Worm (Caenorhabditis elegans): ENCODE data around the gene pax-3.
A peak's percentile ranks its signal among the peaks of the same experiment; 100 is the strongest.

Gene pax-3

DNA sequence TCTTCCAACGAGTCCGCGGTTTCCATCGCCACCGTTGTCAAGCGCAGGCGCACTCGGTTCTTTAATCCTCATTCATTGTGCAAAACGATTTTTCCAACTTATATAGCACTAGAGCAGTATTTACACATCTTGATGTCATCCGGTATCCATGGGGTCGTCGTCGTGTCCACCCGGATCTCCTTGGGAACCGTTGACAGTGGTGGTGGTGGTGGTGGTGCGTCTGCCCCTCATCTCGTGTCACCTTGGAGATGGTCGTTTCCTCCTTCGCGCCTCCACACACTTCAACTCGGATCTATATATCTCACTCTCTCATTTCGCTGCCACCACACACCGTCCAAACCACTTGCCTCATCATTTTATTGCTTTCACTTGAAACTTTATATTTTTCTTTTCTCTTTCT is 16.4 kb downstream of the pax-3 start:
- no peak for TF ChIP-seq C08G9.2 (tag; optimal IDR thresholded peaks at IDR 0.05)
- no peak for TF ChIP-seq ttx-3 (tag; optimal IDR thresholded peaks at IDR 0.05)
- no peak for TF ChIP-seq lin-11 (tag; optimal IDR thresholded peaks at IDR 0.05)
- peak; percentile 38 for TF ChIP-seq T23F11.4 (GFP tag; optimal IDR thresholded peaks at IDR 0.05)

DNA sequence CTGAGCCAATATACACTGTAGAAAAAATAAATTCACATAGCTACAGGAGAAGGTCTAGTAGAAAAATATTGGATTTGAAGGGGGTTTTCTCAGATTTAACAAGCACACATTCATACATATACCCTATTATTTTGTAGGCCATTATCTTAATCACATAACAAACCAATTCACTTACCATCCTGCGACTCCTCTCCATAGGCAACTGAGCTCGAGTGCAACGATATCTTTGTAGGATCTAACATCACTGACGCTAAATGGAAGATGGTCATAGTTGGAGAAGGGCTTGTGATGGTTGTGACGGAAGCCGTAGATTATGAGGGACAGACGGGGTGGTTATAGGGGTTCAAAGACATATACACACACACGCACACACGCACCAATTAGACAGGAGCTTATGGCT is 17.8 kb downstream of the pax-3 start:
- TF ChIP-seq madf-2 (tag; optimal IDR thresholded peaks at IDR 0.05) (no peak), ceh-9 (tag; optimal IDR thresholded peaks at IDR 0.05) (no peak), ahr-1 (tag; optimal IDR thresholded peaks at IDR 0.05) (no peak), tbx-7 (tag; optimal IDR thresholded peaks at IDR 0.05) (no peak), syd-9 (tag; optimal IDR thresholded peaks at IDR 0.05) (no peak), ttx-3 (tag; optimal IDR thresholded peaks at IDR 0.05) (no peak), ets-4 (tag; optimal IDR thresholded peaks at IDR 0.05) (no peak), dmd-4 (tag; optimal IDR thresholded peaks at IDR 0.05; ENCODE audit: borderline replicate concordance) (no peak), sox-4 (tag; optimal IDR thresholded peaks at IDR 0.05) (no peak), T23F11.4 (GFP tag; optimal IDR thresholded peaks at IDR 0.05) (no peak), C38D4.7 (GFP tag; optimal IDR thresholded peaks at IDR 0.05) (no peak), ceh-24 (tag; optimal IDR thresholded peaks at IDR 0.05) (no peak), lim-6 (tag; optimal IDR thresholded peaks at IDR 0.05) (no peak), hlh-8 (tag; optimal IDR thresholded peaks at IDR 0.05) (no peak), mec-3 (tag; optimal IDR thresholded peaks at IDR 0.05; ENCODE audit: borderline replicate concordance) (no peak), pha-4 (tag; optimal IDR thresholded peaks at IDR 0.05) (no peak), fax-1 (tag; optimal IDR thresholded peaks at IDR 0.05) (no peak), hlh-30 (tag; optimal IDR thresholded peaks at IDR 0.05; ENCODE audit: insufficient read depth) (no peak)

DNA sequence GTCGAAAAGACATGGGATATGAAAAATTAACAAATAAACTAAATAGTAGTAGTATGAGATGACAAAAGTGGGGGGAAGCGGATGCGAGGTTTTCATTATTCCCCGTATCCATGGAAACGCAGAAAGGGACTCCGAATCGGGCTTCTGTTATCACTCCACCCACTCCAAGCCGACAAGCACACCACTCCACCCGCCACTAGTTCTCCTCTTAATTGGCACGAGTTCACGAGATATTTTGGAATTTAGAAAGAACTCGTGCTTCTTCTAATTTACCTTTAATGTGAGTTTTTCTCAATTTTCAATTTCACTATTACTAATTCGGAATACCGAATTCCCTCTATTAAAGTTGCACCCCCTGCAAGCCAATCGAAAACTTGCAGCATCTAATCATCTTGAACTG is 20.0 kb downstream of the pax-3 start:
- TF ChIP-seq tbx-2 (tag; optimal IDR thresholded peaks at IDR 0.05) = no peak
- no peak for TF ChIP-seq unc-55 (GFP tag; optimal IDR thresholded peaks at IDR 0.05)
- TF ChIP-seq pha-2 (tag; optimal IDR thresholded peaks at IDR 0.05) = no peak
- TF ChIP-seq nhr-11 (tag; optimal IDR thresholded peaks at IDR 0.05) = no peak
- no peak for TF ChIP-seq odd-2 (tag; optimal IDR thresholded peaks at IDR 0.05)
- no peak for TF ChIP-seq gmeb-2 (tag; optimal IDR thresholded peaks at IDR 0.05)
- no peak for TF ChIP-seq ahr-1 (tag; optimal IDR thresholded peaks at IDR 0.05)
- TF ChIP-seq Y22D7AL.16 (tag; optimal IDR thresholded peaks at IDR 0.05) = no peak
- TF ChIP-seq nhr-232 (tag; optimal IDR thresholded peaks at IDR 0.05) = no peak
- TF ChIP-seq ref-2 (tag; optimal IDR thresholded peaks at IDR 0.05) = no peak
- TF ChIP-seq fkh-10 (GFP tag; optimal IDR thresholded peaks at IDR 0.05) = no peak
- TF ChIP-seq ceh-31 (tag; optimal IDR thresholded peaks at IDR 0.05) = no peak
- TF ChIP-seq elt-4 (tag; optimal IDR thresholded peaks at IDR 0.05) = no peak
- no peak for TF ChIP-seq fkh-6 (tag; optimal IDR thresholded peaks at IDR 0.05)
- no peak for TF ChIP-seq lim-6 (tag; optimal IDR thresholded peaks at IDR 0.05)

DNA sequence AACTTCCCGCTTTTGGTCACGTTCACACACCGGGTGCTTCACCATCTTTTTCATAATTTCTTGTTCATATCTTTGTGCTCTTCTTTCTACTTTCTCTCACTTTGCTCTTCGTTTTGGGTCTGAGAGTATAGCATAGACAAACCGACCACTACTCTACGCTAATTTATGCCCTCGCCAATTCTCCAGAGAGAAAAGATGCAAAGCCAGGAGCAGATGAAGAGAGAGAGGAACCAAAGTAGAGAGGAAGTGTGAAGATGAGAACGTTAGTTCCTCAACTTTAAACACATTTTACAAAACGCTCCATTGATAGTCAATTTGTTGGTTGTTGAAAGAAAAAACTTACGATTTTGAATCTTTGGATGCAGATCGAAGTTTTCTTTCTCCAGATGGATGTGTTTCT is 21.4 kb downstream of the pax-3 start:
- TF ChIP-seq K09A11.1 (tag; optimal IDR thresholded peaks at IDR 0.05; ENCODE audit: insufficient read depth) (no peak), lim-6 (tag; optimal IDR thresholded peaks at IDR 0.05) (no peak), hlh-30 (tag; optimal IDR thresholded peaks at IDR 0.05; ENCODE audit: insufficient read depth) (no peak), ceh-19 (GFP tag; optimal IDR thresholded peaks at IDR 0.05) (no peak), fkh-6 (tag; optimal IDR thresholded peaks at IDR 0.05) (no peak), pax-1 (tag; optimal IDR thresholded peaks at IDR 0.05) (no peak), tbx-2 (tag; optimal IDR thresholded peaks at IDR 0.05) (no peak), tbx-7 (tag; optimal IDR thresholded peaks at IDR 0.05) (no peak), pros-1 (tag; optimal IDR thresholded peaks at IDR 0.05) (no peak), hlh-8 (tag; optimal IDR thresholded peaks at IDR 0.05) (no peak), ceh-22 (tag; optimal IDR thresholded peaks at IDR 0.05) (no peak), madf-2 (tag; optimal IDR thresholded peaks at IDR 0.05) (no peak), ceh-24 (tag; optimal IDR thresholded peaks at IDR 0.05) (no peak), npax-4 (tag; optimal IDR thresholded peaks at IDR 0.05) (no peak)
